Fruit fly (Drosophila melanogaster): ENCODE measurements around the gene CG2931.

The CG2931 gene

dm6 chr3R:5550452-5550851 is 18.0 kb downstream of the CG2931 start:
- TF ChIP-seq bab1 (GFP tag; optimal IDR thresholded peaks at IDR 0.05) (peak; percentile 13), CG1620 (GFP tag; optimal IDR thresholded peaks at IDR 0.05) (no peak), CG33017 (tag; optimal IDR thresholded peaks at IDR 0.05) (no peak)

dm6 chr3R:5547464-5547943 is 20.9 kb downstream of the CG2931 start, which contains the start of gene CG2519:
Gene CG2519, minus strand, starts transcription at chr3R:5547775.
- TF ChIP-seq Crg-1 (GFP tag; optimal IDR thresholded peaks at IDR 0.05) (peak; percentile 21), tj (GFP tag; optimal IDR thresholded peaks at IDR 0.05) (peak; percentile 54), Clk (GFP tag; optimal IDR thresholded peaks at IDR 0.05) (no peak), CG11617 (GFP tag; optimal IDR thresholded peaks at IDR 0.05) (peak; percentile 44), ovo (GFP tag; optimal IDR thresholded peaks at IDR 0.05) (peak; percentile 38), CG7101 (tag; optimal IDR thresholded peaks at IDR 0.05) (peak; percentile 50), CG1620 (GFP tag; optimal IDR thresholded peaks at IDR 0.05) (peak; percentile 27), CG12768 (GFP tag; optimal IDR thresholded peaks at IDR 0.05) (peak; percentile 16), CG14711 (tag; optimal IDR thresholded peaks at IDR 0.05) (peak; percentile 37), bab1 (GFP tag; optimal IDR thresholded peaks at IDR 0.05) (peak; percentile 76), CG7045 (GFP tag; optimal IDR thresholded peaks at IDR 0.05) (peak; percentile 56), Mnt (GFP tag; optimal IDR thresholded peaks at IDR 0.05) (peak; percentile 65), cic (GFP tag; optimal IDR thresholded peaks at IDR 0.05) (peak; percentile 70), toe (GFP tag; optimal IDR thresholded peaks at IDR 0.05) (no peak), pad (GFP tag; optimal IDR thresholded peaks at IDR 0.05) (peak; percentile 32), CG5204 (GFP tag; optimal IDR thresholded peaks at IDR 0.05) (no peak), cnc (optimal IDR thresholded peaks at IDR 0.05) (no peak), kay (GFP tag; ENCODE audit: borderline replicate concordance) (no peak), Hr96 (GFP tag; optimal IDR thresholded peaks at IDR 0.05) (no peak), CG33017 (tag; optimal IDR thresholded peaks at IDR 0.05) (no peak)

dm6 chr3R:5527563-5527962 is 40.9 kb downstream of the CG2931 start:
- TF ChIP-seq bab1 (GFP tag; optimal IDR thresholded peaks at IDR 0.05) (no peak), Mnt (GFP tag; optimal IDR thresholded peaks at IDR 0.05) (no peak), Crg-1 (GFP tag; optimal IDR thresholded peaks at IDR 0.05) (no peak), CG33017 (tag; optimal IDR thresholded peaks at IDR 0.05) (no peak), CG7101 (tag; optimal IDR thresholded peaks at IDR 0.05) (no peak), CG14711 (tag; optimal IDR thresholded peaks at IDR 0.05) (no peak), pad (GFP tag; optimal IDR thresholded peaks at IDR 0.05) (no peak), ovo (GFP tag; optimal IDR thresholded peaks at IDR 0.05) (no peak), CG7045 (GFP tag; optimal IDR thresholded peaks at IDR 0.05) (no peak), CG12768 (GFP tag; optimal IDR thresholded peaks at IDR 0.05) (no peak), cnc (optimal IDR thresholded peaks at IDR 0.05) (no peak)

- TF ChIP-seq CG12768 (GFP tag; optimal IDR thresholded peaks at IDR 0.05): no peak
Observed at dm6 chr3R:5524804-5525203, 43.6 kb downstream of the CG2931 start.

- TF ChIP-seq cic (GFP tag; optimal IDR thresholded peaks at IDR 0.05) (peak; percentile 3), cnc (optimal IDR thresholded peaks at IDR 0.05) (no peak), CG12768 (GFP tag; optimal IDR thresholded peaks at IDR 0.05) (no peak), kay (GFP tag; ENCODE audit: borderline replicate concordance) (no peak), CG11617 (GFP tag; optimal IDR thresholded peaks at IDR 0.05) (no peak), CG1620 (GFP tag; optimal IDR thresholded peaks at IDR 0.05) (no peak)
Observed at dm6 chr3R:5523070-5523637, 45.3 kb downstream of the CG2931 start, which contains the start of the genes CG43845 and Nmdar1. Gene CG43845, minus strand, starts transcription at chr3R:5523120. Gene Nmdar1, minus strand, starts transcription at chr3R:5523328.

dm6 chr3R:5520566-5520965 is 47.8 kb downstream of the CG2931 start:
- TF ChIP-seq CG14711 (tag; optimal IDR thresholded peaks at IDR 0.05): no peak
- TF ChIP-seq CG12768 (GFP tag; optimal IDR thresholded peaks at IDR 0.05): peak; percentile 51
- peak; percentile 58 for TF ChIP-seq bab1 (GFP tag; optimal IDR thresholded peaks at IDR 0.05)
- no peak for TF ChIP-seq Crg-1 (GFP tag; optimal IDR thresholded peaks at IDR 0.05)
- peak; percentile 80 for TF ChIP-seq kay (GFP tag; ENCODE audit: borderline replicate concordance)

- TF ChIP-seq CG5204 (GFP tag; optimal IDR thresholded peaks at IDR 0.05): no peak
- TF ChIP-seq CG1620 (GFP tag; optimal IDR thresholded peaks at IDR 0.05): no peak
- no peak for TF ChIP-seq CG33017 (tag; optimal IDR thresholded peaks at IDR 0.05)
- TF ChIP-seq cic (GFP tag; optimal IDR thresholded peaks at IDR 0.05): peak; percentile 25
Observed at dm6 chr3R:5519789-5520188, 48.6 kb downstream of the CG2931 start.

- TF ChIP-seq CG5204 (GFP tag; optimal IDR thresholded peaks at IDR 0.05): no peak
- no peak for TF ChIP-seq cic (GFP tag; optimal IDR thresholded peaks at IDR 0.05)
- TF ChIP-seq tj (GFP tag; optimal IDR thresholded peaks at IDR 0.05): peak; percentile 35
- TF ChIP-seq bab1 (GFP tag; optimal IDR thresholded peaks at IDR 0.05): peak; percentile 6
- no peak for TF ChIP-seq Mnt (GFP tag; optimal IDR thresholded peaks at IDR 0.05)
Observed at dm6 chr3R:5518627-5519026, 49.8 kb downstream of the CG2931 start.

Data from whole organism, adult.